Worm (Caenorhabditis elegans) whole organism, mixed stage, embryonic: ENCODE data around the gene cyp-13A7.

ENCODE experiments used
- ceh-83 ChIP-seq: fragments of 200-800 bp; sonication (Bioruptor generic); optimal IDR thresholded peaks from 2 replicates; lab custom pipeline; 2018; ENCODE audit warnings: mild to moderate bottlenecking, missing genetic modification characterization, missing compliant biosample characterization
- ces-1 ChIP-seq: fragments of 150-350 bp; optimal IDR thresholded peaks from 2 replicates; lab custom pipeline; 2014; ENCODE audit warnings: missing biosample characterization, missing genetic modification reagents, missing genetic modification characterization
- elt-1 ChIP-seq: sonication (generic microtip); optimal IDR thresholded peaks from 2 replicates; lab custom pipeline; 2017; ENCODE audit warnings: missing genetic modification characterization, mild to moderate bottlenecking, missing compliant biosample characterization, antibody characterized with exemption, moderate library complexity, borderline replicate concordance; ENCODE audit not compliant: insufficient read depth
- elt-3 ChIP-seq: fragments of 150-350 bp; optimal IDR thresholded peaks from 2 replicates; lab custom pipeline; 2014; ENCODE audit warnings: missing biosample characterization, missing genetic modification characterization
- ham-2 ChIP-seq: fragments of 200-800 bp; sonication (Bioruptor generic); optimal IDR thresholded peaks from 2 replicates; lab custom pipeline; 2018; ENCODE audit warnings: mild to moderate bottlenecking, missing genetic modification characterization, missing compliant biosample characterization
- lsy-2 ChIP-seq: fragments of 150-350 bp; optimal IDR thresholded peaks from 2 replicates; lab custom pipeline; 2014; ENCODE audit warnings: missing biosample characterization, missing genetic modification characterization
- mab-5 ChIP-seq: fragments of 150-350 bp; optimal IDR thresholded peaks from 2 replicates; lab custom pipeline; 2014; ENCODE audit warnings: missing biosample characterization, missing genetic modification characterization
- mep-1 ChIP-seq: fragments of 150-350 bp; optimal IDR thresholded peaks from 2 replicates; lab custom pipeline; 2017; ENCODE audit warnings: missing biosample characterization, missing genetic modification reagents, missing genetic modification characterization, inconsistent platforms
- nhr-12 ChIP-seq: fragments of 150-350 bp; optimal IDR thresholded peaks from 2 replicates; lab custom pipeline; 2014; ENCODE audit warnings: missing biosample characterization, missing genetic modification characterization
- nhr-28 ChIP-seq: fragments of 150-350 bp; optimal IDR thresholded peaks from 2 replicates; lab custom pipeline; 2014; ENCODE audit warnings: missing biosample characterization, missing genetic modification characterization
- snpc-4 ChIP-seq: fragments of 150-350 bp; optimal IDR thresholded peaks from 2 replicates; lab custom pipeline; 2014; ENCODE audit warnings: missing biosample characterization, missing genetic modification characterization
- unc-39 ChIP-seq: fragments of 150-350 bp; optimal IDR thresholded peaks from 2 replicates; lab custom pipeline; 2014; ENCODE audit warnings: missing biosample characterization, missing genetic modification characterization
- unc-62 ChIP-seq: fragments of 150-350 bp; optimal IDR thresholded peaks from 2 replicates; lab custom pipeline; 2014; ENCODE audit warnings: missing biosample characterization, missing genetic modification reagents, missing genetic modification characterization

ce11 chrII:9829108-9829507 lies 25.7 kb downstream of the cyp-13A7 start, which contains the start of gene ZK938.1:
- TF ChIP-seq unc-39 (tag; lab: Kevin White, UChicago) (no peak), ceh-83 (GFP tag; lab: Kevin White, UChicago) (no peak), unc-62 (no peak), elt-1 (tag; lab: Kevin White, UChicago) (no peak), ces-1 (no peak), snpc-4 (tag; lab: Kevin White, UChicago) (no peak), mab-5 (no peak), mep-1 (tag; lab: Kevin White, UChicago) (no peak), lsy-2 (tag; lab: Kevin White, UChicago) (no peak), ham-2 (GFP tag; lab: Kevin White, UChicago) (no peak), nhr-12 (tag; lab: Kevin White, UChicago) (no peak), elt-3 (tag; lab: Kevin White, UChicago) (no peak), nhr-28 (tag; lab: Kevin White, UChicago) (no peak)
